Fruit fly (Drosophila melanogaster) whole organism, embryonic: ENCODE results near the gene Ctu2.

ENCODE experiments used
- BEAF-32 ChIP-seq: fragments of 200-800 bp; sonication (Bioruptor generic); optimal IDR thresholded peaks from 3 replicates; lab custom pipeline; 2017; ENCODE audit warnings: missing biosample characterization, missing genetic modification characterization, mild to moderate bottlenecking, moderate library complexity, missing genetic modification reagents
- CG10209 ChIP-seq: fragments of 200-800 bp; sonication (Bioruptor generic); optimal IDR thresholded peaks from 3 replicates; lab custom pipeline; 2017; ENCODE audit warnings: missing biosample characterization, mild to moderate bottlenecking, missing genetic modification characterization, missing genetic modification reagents
- CG10321 ChIP-seq: fragments of 200-800 bp; sonication (Bioruptor generic); IDR thresholded peaks from 2 replicates; pipeline ENCODE4 v1.3.6; 2022; ENCODE audit warnings: missing biosample characterization, missing genetic modification characterization
- CG11247 ChIP-seq: fragments of 200-800 bp; sonication (Bioruptor generic); IDR thresholded peaks from 2 replicates; pipeline ENCODE4 v1.3.6; 2022; ENCODE audit warnings: missing biosample characterization, missing genetic modification characterization
- CG11398 ChIP-seq: fragments of 200-800 bp; sonication (Bioruptor generic); optimal IDR thresholded peaks from 2 replicates; lab custom pipeline; 2016; ENCODE audit warnings: missing biosample characterization, missing genetic modification characterization
- CG11456 ChIP-seq: fragments of 200-800 bp; sonication (Bioruptor generic); IDR thresholded peaks from 3 replicates; pipeline ENCODE4 v1.3.6; 2022; ENCODE audit warnings: missing biosample characterization, missing genetic modification characterization
- CG12071 ChIP-seq: fragments of 200-800 bp; sonication (Bioruptor generic); optimal IDR thresholded peaks from 3 replicates; lab custom pipeline; 2018; ENCODE audit warnings: missing biosample characterization, mild to moderate bottlenecking, missing genetic modification characterization
- CG12104 ChIP-seq: fragments of 200-800 bp; sonication (Bioruptor generic); optimal IDR thresholded peaks from 3 replicates; lab custom pipeline; 2016; ENCODE audit warnings: missing biosample characterization, missing genetic modification characterization
- CG12769 ChIP-seq: fragments of 200-800 bp; sonication (Bioruptor generic); optimal IDR thresholded peaks from 2 replicates; lab custom pipeline; 2019; ENCODE audit warnings: missing biosample characterization, mild to moderate bottlenecking, missing genetic modification characterization, moderate library complexity
- CG13775 ChIP-seq: fragments of 200-800 bp; sonication (Bioruptor generic); optimal IDR thresholded peaks from 3 replicates; lab custom pipeline; 2017; ENCODE audit warnings: missing biosample characterization, mild to moderate bottlenecking, missing genetic modification characterization
- CG15479 ChIP-seq: fragments of 200-800 bp; sonication (Bioruptor generic); optimal IDR thresholded peaks from 3 replicates; lab custom pipeline; 2019; ENCODE audit warnings: missing biosample characterization, mild to moderate bottlenecking, missing genetic modification characterization, moderate library complexity
- CG15514 ChIP-seq: fragments of 200-800 bp; sonication (Bioruptor generic); optimal IDR thresholded peaks from 3 replicates; lab custom pipeline; 2017; ENCODE audit warnings: missing biosample characterization, missing genetic modification characterization, mild to moderate bottlenecking, moderate library complexity, missing genetic modification reagents
- CG1603 ChIP-seq: fragments of 200-800 bp; sonication (Bioruptor generic); optimal IDR thresholded peaks from 2 replicates; lab custom pipeline; 2019; ENCODE audit warnings: missing biosample characterization, mild to moderate bottlenecking, missing genetic modification characterization, moderate library complexity
- CG16815 ChIP-seq: fragments of 200-800 bp; sonication (Bioruptor generic); optimal IDR thresholded peaks from 3 replicates; lab custom pipeline; 2017; ENCODE audit warnings: missing biosample characterization, mild to moderate bottlenecking, missing genetic modification characterization
- CG3163 ChIP-seq: fragments of 200-800 bp; sonication (Bioruptor generic); optimal IDR thresholded peaks from 3 replicates; lab custom pipeline; 2016; ENCODE audit warnings: missing biosample characterization, missing genetic modification characterization
- CG34422 ChIP-seq: fragments of 200-800 bp; sonication (Bioruptor generic); IDR thresholded peaks from 3 replicates; pipeline ENCODE4 v1.3.6; 2022; ENCODE audit warnings: missing biosample characterization, missing genetic modification characterization
- CG3838 ChIP-seq: fragments of 200-800 bp; sonication (Bioruptor generic); optimal IDR thresholded peaks from 3 replicates; lab custom pipeline; 2016; ENCODE audit warnings: missing biosample characterization, missing genetic modification characterization
- CG4328 ChIP-seq: fragments of 200-800 bp; sonication (Bioruptor generic); optimal IDR thresholded peaks from 3 replicates; lab custom pipeline; 2017; ENCODE audit warnings: missing biosample characterization, missing genetic modification reagents, missing genetic modification characterization
- CG7786 ChIP-seq: fragments of 200-800 bp; sonication (Bioruptor generic); optimal IDR thresholded peaks from 2 replicates; lab custom pipeline; 2016; ENCODE audit warnings: missing biosample characterization, missing genetic modification characterization
- CG7839 ChIP-seq: fragments of 200-800 bp; sonication (Bioruptor generic); optimal IDR thresholded peaks from 3 replicates; lab custom pipeline; 2018; ENCODE audit warnings: missing biosample characterization, mild to moderate bottlenecking, missing genetic modification characterization, moderate library complexity
- CG8478 ChIP-seq: fragments of >200 bp; optimal IDR thresholded peaks from 2 replicates; lab custom pipeline; 2018
- CG8765 ChIP-seq: fragments of 200-800 bp; sonication (Bioruptor generic); IDR thresholded peaks from 2 replicates; pipeline ENCODE4 v1.3.6; 2022; ENCODE audit warnings: missing biosample characterization, missing genetic modification characterization
- Camta ChIP-seq: fragments of 200-800 bp; sonication (Bioruptor generic); optimal IDR thresholded peaks from 2 replicates; lab custom pipeline; 2016; ENCODE audit warnings: missing biosample characterization, missing genetic modification characterization
- D ChIP-seq, 2 experiments: fragments of 200-800 bp in 1 of 2; fragments of >200 bp in 1 of 2; sonication (Bioruptor generic) in 1 of 2; optimal IDR thresholded peaks; 2 replicates in 1 of 2; 3 replicates in 1 of 2; lab custom pipeline; 2017; ENCODE audit warnings: mild to moderate bottlenecking in 1 of 2, missing biosample characterization in 1 of 2, missing genetic modification characterization in 1 of 2, missing genetic modification reagents in 1 of 2
- E2f2 ChIP-seq: fragments of 200-800 bp; sonication (Bioruptor generic); IDR thresholded peaks from 2 replicates; pipeline ENCODE4 v1.3.6; 2022; ENCODE audit warnings: missing biosample characterization, missing genetic modification characterization
- HLH4C ChIP-seq: fragments of 200-800 bp; sonication (Bioruptor generic); IDR thresholded peaks from 3 replicates; pipeline ENCODE4 v1.3.6; 2022; ENCODE audit warnings: missing biosample characterization, missing genetic modification characterization; ENCODE audit not compliant: partially characterized antibody
- Lpt ChIP-seq: fragments of >200 bp; optimal IDR thresholded peaks from 2 replicates; lab custom pipeline; 2018; ENCODE audit warnings: missing biosample characterization, missing genetic modification characterization
- Side ChIP-seq: fragments of 200-800 bp; sonication (Bioruptor generic); optimal IDR thresholded peaks from 2 replicates; lab custom pipeline; 2016; ENCODE audit warnings: missing biosample characterization, missing genetic modification characterization
- Sry-β ChIP-seq: fragments of 200-800 bp; sonication (Bioruptor generic); optimal IDR thresholded peaks from 2 replicates; lab custom pipeline; 2018; ENCODE audit warnings: missing biosample characterization, mild to moderate bottlenecking, missing genetic modification characterization, moderate library complexity
- Stat92E ChIP-seq, 3 experiments: fragments of >200 bp in 2 of 3; fragments of 200-800 bp in 1 of 3; sonication (Bioruptor generic) in 1 of 3; optimal IDR thresholded peaks; 2 replicates each; lab custom pipeline; 2017 to 2019; ENCODE audit warnings: missing biosample characterization in 3 of 3, missing genetic modification characterization in 3 of 3, mild to moderate bottlenecking in 1 of 3, moderate library complexity in 1 of 3
- Xbp1 ChIP-seq: fragments of 200-800 bp; sonication (Bioruptor generic); optimal IDR thresholded peaks from 3 replicates; lab custom pipeline; 2016; ENCODE audit warnings: missing biosample characterization, mild to moderate bottlenecking, missing genetic modification characterization
- abd-A ChIP-seq: fragments of 200-800 bp; sonication (Bioruptor generic); optimal IDR thresholded peaks from 3 replicates; lab custom pipeline; 2019; ENCODE audit warnings: missing biosample characterization, mild to moderate bottlenecking, missing genetic modification characterization, moderate library complexity
- btn ChIP-seq: fragments of 200-800 bp; sonication (Bioruptor generic); optimal IDR thresholded peaks from 2 replicates; lab custom pipeline; 2016; ENCODE audit warnings: missing biosample characterization, missing genetic modification characterization
- chinmo ChIP-seq: fragments of 200-800 bp; sonication (Bioruptor generic); IDR thresholded peaks from 4 replicates; pipeline ENCODE4 v1.3.6; 2022; ENCODE audit warnings: missing biosample characterization, missing genetic modification characterization; ENCODE audit not compliant: partially characterized antibody
- croc ChIP-seq: fragments of 200-800 bp; sonication (Bioruptor generic); conservative IDR thresholded peaks from 3 replicates; pipeline ENCODE4 v1.3.6; 2022; ENCODE audit warnings: missing biosample characterization, missing genetic modification characterization
- fd64A ChIP-seq: fragments of 200-800 bp; sonication (Bioruptor generic); optimal IDR thresholded peaks from 3 replicates; lab custom pipeline; 2018; ENCODE audit warnings: missing biosample characterization, mild to moderate bottlenecking, missing genetic modification characterization
- grn ChIP-seq: fragments of 200-800 bp; sonication (Bioruptor generic); optimal IDR thresholded peaks from 3 replicates; lab custom pipeline; 2017; ENCODE audit warnings: missing biosample characterization, missing genetic modification characterization
- hbn ChIP-seq: fragments of 200-800 bp; sonication (Bioruptor generic); IDR thresholded peaks from 2 replicates; pipeline ENCODE4 v1.3.6; 2022; ENCODE audit warnings: missing biosample characterization, missing genetic modification characterization; ENCODE audit not compliant: partially characterized antibody
- hkb ChIP-seq, 2 experiments: fragments of 200-800 bp in 1 of 2; fragments of >200 bp in 1 of 2; sonication (Bioruptor generic) in 1 of 2; IDR thresholded peaks in 1 of 2; optimal IDR thresholded peaks in 1 of 2; 2 replicates each; pipeline versions ENCODE4 v1.3.6 to Lab custom; 2017 to 2022; ENCODE audit warnings: missing biosample characterization in 1 of 2, missing genetic modification characterization in 1 of 2
- jigr1 ChIP-seq: fragments of 200-800 bp; sonication (Bioruptor generic); IDR thresholded peaks from 3 replicates; pipeline ENCODE4 v1.3.6; 2022; ENCODE audit warnings: missing biosample characterization, missing genetic modification characterization
- lov ChIP-seq, 2 experiments: fragments of 200-800 bp in 1 of 2; fragments of >200 bp in 1 of 2; sonication (Bioruptor generic) in 1 of 2; IDR thresholded peaks in 1 of 2; optimal IDR thresholded peaks in 1 of 2; 2 replicates in 1 of 2; 3 replicates in 1 of 2; pipeline versions ENCODE4 v1.3.6 to Lab custom; 2017 to 2022; ENCODE audit warnings: missing biosample characterization in 1 of 2, missing genetic modification characterization in 1 of 2
- p53 ChIP-seq: fragments of 200-800 bp; sonication (Bioruptor generic); optimal IDR thresholded peaks from 2 replicates; lab custom pipeline; 2016; ENCODE audit warnings: missing biosample characterization, missing genetic modification characterization
- scrt ChIP-seq: fragments of 200-800 bp; sonication (Bioruptor generic); optimal IDR thresholded peaks from 2 replicates; lab custom pipeline; 2018; ENCODE audit warnings: missing biosample characterization, mild to moderate bottlenecking, missing genetic modification characterization, moderate library complexity
- sima ChIP-seq: fragments of 200-800 bp; sonication (Bioruptor generic); optimal IDR thresholded peaks from 2 replicates; lab custom pipeline; 2016; ENCODE audit warnings: missing biosample characterization, missing genetic modification characterization
- slbo ChIP-seq: fragments of 200-800 bp; sonication (Bioruptor generic); IDR thresholded peaks from 2 replicates; pipeline ENCODE4 v1.3.6; 2022; ENCODE audit warnings: missing biosample characterization, missing genetic modification characterization
- slou ChIP-seq: fragments of 200-800 bp; sonication (Bioruptor generic); optimal IDR thresholded peaks from 3 replicates; lab custom pipeline; 2016; ENCODE audit warnings: missing biosample characterization, missing genetic modification characterization
- zen2 ChIP-seq: fragments of 200-800 bp; sonication (Bioruptor generic); IDR thresholded peaks from 3 replicates; pipeline ENCODE4 v1.3.6; 2022; ENCODE audit warnings: missing biosample characterization, missing genetic modification characterization; ENCODE audit not compliant: partially characterized antibody
- zfh1 ChIP-seq: fragments of 200-800 bp; sonication (Bioruptor generic); IDR thresholded peaks from 3 replicates; pipeline ENCODE4 v1.3.6; 2022; ENCODE audit warnings: missing biosample characterization, missing genetic modification characterization

Gene Ctu2

dm6 chr2L:19508361-19508918 is 15.4 kb upstream of the Ctu2 start, which contains the start of gene cyst (continued):
- TF ChIP-seq hbn (GFP tag; lab: Robert Waterston, UW) (peak; percentile 96), slbo (GFP tag; lab: Robert Waterston, UW) (peak; percentile 55; the same call in 1 of the 2 replicates), BEAF-32 (GFP tag; lab: Kevin White, UChicago) (peak; percentile 98), HLH4C (peak; percentile 94), CG15514 (GFP tag; lab: Kevin White, UChicago) (peak; percentile 83), CG11247 (GFP tag; lab: Robert Waterston, UW) (peak; percentile 19; the same call in 1 of the 2 replicates), CG12104 (GFP tag; lab: Kevin White, UChicago) (no peak), lov (optimal IDR thresholded peaks at IDR 0.05; lab: Kevin White, UChicago) (no peak), lov (GFP tag; IDR thresholded peaks at IDR 0.05; lab: Robert Waterston, UW) (no peak), zen2 (GFP tag; lab: Robert Waterston, UW) (peak; percentile 96), p53 (GFP tag; lab: Kevin White, UChicago) (peak; percentile 50), CG11456 (GFP tag; lab: Robert Waterston, UW) (peak; percentile 36; the same call in 1 of the 3 replicates), hkb (optimal IDR thresholded peaks at IDR 0.05; lab: Kevin White, UChicago) (no peak), hkb (GFP tag; IDR thresholded peaks at IDR 0.05; lab: Robert Waterston, UW) (no peak), CG3838 (GFP tag; lab: Kevin White, UChicago) (no peak), CG10209 (GFP tag; lab: Kevin White, UChicago) (no peak), chinmo (peak; percentile 90), CG7786 (GFP tag; lab: Kevin White, UChicago) (peak; percentile 1), Camta (peak; percentile 49), Stat92E (GFP tag; optimal IDR thresholded peaks at IDR 0.05; lab: Kevin White, UChicago) (no peak), Xbp1 (peak; percentile 38), E2f2 (peak; percentile 86), D (optimal IDR thresholded peaks at IDR 0.05; lab: Kevin White, UChicago) (peak; percentile 52), D (GFP tag; optimal IDR thresholded peaks at IDR 0.05; lab: Kevin White, UChicago) (no peak), croc (GFP tag; lab: Robert Waterston, UW) (no peak), zfh1 (GFP tag; lab: Robert Waterston, UW) (no peak), CG11398 (GFP tag; lab: Kevin White, UChicago) (no peak), CG15479 (peak; percentile 61), CG13775 (no peak), scrt (GFP tag; lab: Kevin White, UChicago) (peak; percentile 93), CG10321 (GFP tag; lab: Robert Waterston, UW) (no peak), CG12071 (GFP tag; lab: Kevin White, UChicago) (no peak), CG1603 (tag; lab: Kevin White, UChicago) (no peak), CG7839 (no peak), fd64A (GFP tag; lab: Kevin White, UChicago) (no peak), Side (peak; percentile 11), Sry-β (GFP tag; lab: Kevin White, UChicago) (peak; percentile 2), CG3163 (GFP tag; lab: Kevin White, UChicago) (peak; percentile 20), Lpt (no peak), CG8765 (GFP tag; lab: Robert Waterston, UW) (peak; percentile 18; the same call in 1 of the 2 replicates), abd-A (tag; lab: Kevin White, UChicago) (no peak), jigr1 (GFP tag; lab: Robert Waterston, UW) (no peak), CG12769 (no peak), CG8478 (lab: Kevin White, UChicago) (peak; percentile 83), grn (GFP tag; lab: Kevin White, UChicago) (no peak), CG4328 (GFP tag; lab: Kevin White, UChicago) (no peak), sima (GFP tag; lab: Kevin White, UChicago) (no peak), CG34422 (GFP tag; lab: Robert Waterston, UW) (no peak), slou (GFP tag; lab: Kevin White, UChicago) (no peak), btn (GFP tag; lab: Kevin White, UChicago) (no peak), CG16815 (GFP tag; lab: Kevin White, UChicago) (no peak)
